Fruit fly (Drosophila melanogaster) whole organism, wandering third instar larva: ENCODE data around the gene Prestin.

Source experiments
- Abd-B ChIP-seq: fragments of >200 bp; optimal IDR thresholded peaks from 2 replicates; lab custom pipeline; 2017; ENCODE audit warnings: missing biosample characterization, missing genetic modification characterization
- CG32264 ChIP-seq: fragments of 200-800 bp; sonication (Bioruptor generic); optimal IDR thresholded peaks from 2 replicates; lab custom pipeline; 2016; ENCODE audit warnings: missing biosample characterization, missing genetic modification characterization
- CG9705 ChIP-seq: fragments of 200-800 bp; sonication (Bioruptor generic); optimal IDR thresholded peaks from 2 replicates; lab custom pipeline; 2018; ENCODE audit warnings: missing biosample characterization, mild to moderate bottlenecking, missing genetic modification characterization
- CrebA ChIP-seq: fragments of 200-800 bp; sonication (Bioruptor generic); optimal IDR thresholded peaks from 2 replicates; lab custom pipeline; 2016; ENCODE audit warnings: missing biosample characterization, mild to moderate bottlenecking, missing genetic modification characterization, borderline replicate concordance
- Dfd ChIP-seq: fragments of >200 bp; optimal IDR thresholded peaks from 2 replicates; lab custom pipeline; 2017; ENCODE audit warnings: missing biosample characterization, missing genetic modification characterization
- Dif ChIP-seq: fragments of 200-275, 200-300 bp; sonication (Bioruptor generic); optimal IDR thresholded peaks from 2 replicates; lab custom pipeline; 2018; ENCODE audit warnings: missing biosample characterization, missing genetic modification characterization; ENCODE audit not compliant: partially characterized antibody
- GATAd ChIP-seq: sonication (Bioruptor generic); optimal IDR thresholded peaks from 2 replicates; lab custom pipeline; 2016; ENCODE audit warnings: missing biosample characterization, missing genetic modification characterization
- HLH106 ChIP-seq: fragments of 200-800 bp; optimal IDR thresholded peaks from 3 replicates; lab custom pipeline; 2019; ENCODE audit warnings: missing biosample characterization, mild to moderate bottlenecking, missing genetic modification characterization, moderate library complexity
- Hnf4 ChIP-seq: fragments of 200-800 bp; sonication (Bioruptor generic); optimal IDR thresholded peaks from 2 replicates; lab custom pipeline; 2016; ENCODE audit warnings: missing biosample characterization, mild to moderate bottlenecking, missing genetic modification characterization
- Hr78 ChIP-seq: fragments of >200 bp; optimal IDR thresholded peaks from 2 replicates; lab custom pipeline; 2017; ENCODE audit warnings: missing biosample characterization, missing genetic modification characterization
- Hr83 ChIP-seq: fragments of 200-300 bp; sonication (Bioruptor generic); optimal IDR thresholded peaks from 2 replicates; lab custom pipeline; 2016; ENCODE audit warnings: missing biosample characterization, mild to moderate bottlenecking, missing genetic modification characterization, moderate library complexity; ENCODE audit not compliant: poor library complexity, severe bottlenecking
- Jra ChIP-seq: sonication (Bioruptor generic); optimal IDR thresholded peaks from 2 replicates; lab custom pipeline; 2016; ENCODE audit warnings: missing biosample characterization, missing genetic modification characterization
- Mio ChIP-seq: sonication (Bioruptor generic); optimal IDR thresholded peaks from 2 replicates; lab custom pipeline; 2016; ENCODE audit warnings: missing biosample characterization, missing genetic modification characterization
- Myc ChIP-seq: fragments of >200 bp; optimal IDR thresholded peaks from 2 replicates; lab custom pipeline; 2017
- N ChIP-seq: fragments of >200 bp; optimal IDR thresholded peaks from 2 replicates; lab custom pipeline; 2018; ENCODE audit warnings: missing biosample characterization, missing external identifiers, missing genetic modification characterization
- OdsH ChIP-seq: fragments of 200-800 bp; sonication (Bioruptor generic); optimal IDR thresholded peaks from 2 replicates; lab custom pipeline; 2016; ENCODE audit warnings: missing biosample characterization, mild to moderate bottlenecking, missing genetic modification characterization
- Rel ChIP-seq, 2 experiments: fragments of 200-800 bp; sonication (Bioruptor generic) in 1 of 2; optimal IDR thresholded peaks; 2 replicates in 1 of 2; 3 replicates in 1 of 2; lab custom pipeline; 2016 to 2019; ENCODE audit warnings: mild to moderate bottlenecking in 2 of 2, missing biosample characterization in 2 of 2, missing genetic modification characterization in 2 of 2, moderate library complexity in 1 of 2
- Sp1 ChIP-seq: fragments of 200-800 bp; sonication (Bioruptor generic); optimal IDR thresholded peaks from 3 replicates; lab custom pipeline; 2019; ENCODE audit warnings: missing biosample characterization, mild to moderate bottlenecking, missing genetic modification characterization, moderate library complexity
- Vsx2 ChIP-seq: fragments of 200-300, 225-300 bp; sonication (Bioruptor generic); optimal IDR thresholded peaks from 2 replicates; lab custom pipeline; 2018; ENCODE audit warnings: missing biosample characterization, missing genetic modification characterization; ENCODE audit not compliant: partially characterized antibody
- br ChIP-seq: fragments of 200-800 bp; sonication (Bioruptor generic); optimal IDR thresholded peaks from 2 replicates; lab custom pipeline; 2016; ENCODE audit warnings: missing biosample characterization, missing genetic modification characterization
- brk ChIP-seq: fragments of 200-800 bp; sonication (Bioruptor generic); optimal IDR thresholded peaks from 2 replicates; lab custom pipeline; 2016; ENCODE audit warnings: missing biosample characterization, mild to moderate bottlenecking, missing genetic modification characterization
- dl ChIP-seq, 2 experiments: fragments of 175-275, 200-275 bp in 1 of 2; fragments of 200-275 bp in 1 of 2; sonication (Bioruptor generic); optimal IDR thresholded peaks; lab custom pipeline; 2018; ENCODE audit warnings: mild to moderate bottlenecking in 2 of 2, missing biosample characterization in 2 of 2, missing genetic modification characterization in 2 of 2, moderate library complexity in 2 of 2; ENCODE audit not compliant: partially characterized antibody in 2 of 2, insufficient read depth in 1 of 2
- dmrt93B ChIP-seq: fragments of 200-800 bp; sonication (Bioruptor generic); optimal IDR thresholded peaks from 2 replicates; lab custom pipeline; 2018; ENCODE audit warnings: missing biosample characterization, mild to moderate bottlenecking, missing genetic modification characterization
- dsf ChIP-seq: sonication (Bioruptor generic); optimal IDR thresholded peaks from 2 replicates; lab custom pipeline; 2016; ENCODE audit warnings: missing biosample characterization, missing genetic modification characterization, borderline replicate concordance
- ey ChIP-seq: fragments of 200-800 bp; sonication (Bioruptor generic); optimal IDR thresholded peaks from 2 replicates; lab custom pipeline; 2016; ENCODE audit warnings: missing biosample characterization, missing genetic modification characterization
- foxo ChIP-seq, 2 experiments: fragments of 200-800 bp; sonication (Bioruptor generic); optimal IDR thresholded peaks; 2 replicates in 1 of 2; 3 replicates in 1 of 2; lab custom pipeline; 2016 to 2017; ENCODE audit warnings: missing biosample characterization in 2 of 2, missing genetic modification characterization in 2 of 2
- fru ChIP-seq: fragments of 200-800 bp; sonication (Bioruptor generic); optimal IDR thresholded peaks from 3 replicates; lab custom pipeline; 2016; ENCODE audit warnings: missing biosample characterization, mild to moderate bottlenecking, missing genetic modification characterization
- h ChIP-seq: fragments of 200-800 bp; sonication (Bioruptor generic); optimal IDR thresholded peaks from 3 replicates; lab custom pipeline; 2016; ENCODE audit warnings: missing biosample characterization, mild to moderate bottlenecking, missing genetic modification characterization
- jim ChIP-seq: fragments of 175-275, 200-325 bp; sonication (Bioruptor generic); optimal IDR thresholded peaks from 2 replicates; lab custom pipeline; 2016; ENCODE audit warnings: missing biosample characterization, mild to moderate bottlenecking, missing genetic modification characterization
- lola ChIP-seq: fragments of >200 bp; optimal IDR thresholded peaks from 2 replicates; lab custom pipeline; 2017; ENCODE audit warnings: missing biosample characterization, missing genetic modification characterization
- pan ChIP-seq: fragments of >200 bp; optimal IDR thresholded peaks from 2 replicates; lab custom pipeline; 2017
- psq ChIP-seq: fragments of 200-800 bp; sonication (Bioruptor generic); optimal IDR thresholded peaks from 3 replicates; lab custom pipeline; 2017; ENCODE audit warnings: missing biosample characterization, mild to moderate bottlenecking, missing genetic modification characterization, moderate library complexity
- rgr ChIP-seq: fragments of 200-800 bp; sonication (Bioruptor generic); optimal IDR thresholded peaks from 3 replicates; lab custom pipeline; 2016; ENCODE audit warnings: missing biosample characterization, mild to moderate bottlenecking, missing genetic modification characterization
- sage ChIP-seq: fragments of 200-800 bp; sonication (Bioruptor generic); optimal IDR thresholded peaks from 2 replicates; lab custom pipeline; 2016; ENCODE audit warnings: missing biosample characterization, mild to moderate bottlenecking, missing genetic modification characterization
- sv ChIP-seq: fragments of 200-800 bp; sonication (Bioruptor generic); optimal IDR thresholded peaks from 3 replicates; lab custom pipeline; 2016; ENCODE audit warnings: missing biosample characterization, missing genetic modification characterization
- tai ChIP-seq: sonication (Bioruptor generic); optimal IDR thresholded peaks from 2 replicates; lab custom pipeline; 2016; ENCODE audit warnings: missing biosample characterization, missing genetic modification characterization
- usp ChIP-seq: fragments of >200 bp; optimal IDR thresholded peaks from 2 replicates; lab custom pipeline; 2017; ENCODE audit warnings: missing biosample characterization, missing genetic modification characterization
- woc ChIP-seq: sonication (Bioruptor generic); optimal IDR thresholded peaks from 2 replicates; lab custom pipeline; 2016; ENCODE audit warnings: missing biosample characterization, mild to moderate bottlenecking, missing genetic modification characterization

Gene Prestin

dm6 chr3L:17950132-17950815, 42.7 kb upstream of the Prestin start:
- peak; percentile 92 for TF ChIP-seq h (GFP tag; lab: Kevin White, UChicago)
- TF ChIP-seq foxo (GFP tag; optimal IDR thresholded peaks at IDR 0.05; lab: Kevin White, UChicago), result peak in 1 of 2 experiments; percentile 42
- TF ChIP-seq Jra, result peak; percentile 45
- TF ChIP-seq Rel (GFP tag; optimal IDR thresholded peaks at IDR 0.05; lab: Kevin White, UChicago), result peak; percentile 49
- TF ChIP-seq Rel (tag; optimal IDR thresholded peaks at IDR 0.05; lab: Kevin White, UChicago), result peak; percentile 67
- peak; percentile 45 for TF ChIP-seq Hr83 (GFP tag; lab: Kevin White, UChicago)
- TF ChIP-seq ey, result no peak
- TF ChIP-seq Abd-B, result no peak
- TF ChIP-seq rgr (GFP tag; lab: Kevin White, UChicago), result peak; percentile 7
- TF ChIP-seq br (GFP tag; lab: Kevin White, UChicago), result peak; percentile 50
- no peak for TF ChIP-seq HLH106
- TF ChIP-seq, all 38 proteins: peak for 7

- TF ChIP-seq Dfd (GFP tag; lab: Kevin White, UChicago) (no peak), h (GFP tag; lab: Kevin White, UChicago) (peak; percentile 15), sv (GFP tag; lab: Kevin White, UChicago) (no peak), sage (GFP tag; lab: Kevin White, UChicago) (no peak), Rel (GFP tag; optimal IDR thresholded peaks at IDR 0.05; lab: Kevin White, UChicago) (no peak), Rel (tag; optimal IDR thresholded peaks at IDR 0.05; lab: Kevin White, UChicago) (no peak), Abd-B (no peak), lola (GFP tag; lab: Kevin White, UChicago) (no peak), N (GFP tag; lab: Kevin White, UChicago) (no peak), br (GFP tag; lab: Kevin White, UChicago) (no peak), Mio (GFP tag; lab: Kevin White, UChicago) (no peak), Dif (GFP tag; lab: Kevin White, UChicago) (no peak), HLH106 (peak; percentile 32), Jra (no peak), ey (no peak), Sp1 (GFP tag; lab: Kevin White, UChicago) (no peak), dmrt93B (GFP tag; lab: Kevin White, UChicago) (no peak), pan (lab: Kevin White, UChicago) (no peak), usp (GFP tag; lab: Kevin White, UChicago) (no peak), Hr83 (GFP tag; lab: Kevin White, UChicago) (no peak), dsf (GFP tag; lab: Kevin White, UChicago) (no peak), CG9705 (GFP tag; lab: Kevin White, UChicago) (no peak), tai (GFP tag; lab: Kevin White, UChicago) (no peak), CrebA (peak; percentile 31), Myc (lab: Kevin White, UChicago) (no peak), woc (no peak), Vsx2 (GFP tag; lab: Kevin White, UChicago) (no peak), GATAd (GFP tag; lab: Kevin White, UChicago) (no peak), CG32264 (no peak), rgr (GFP tag; lab: Kevin White, UChicago) (no peak), brk (GFP tag; lab: Kevin White, UChicago) (peak; percentile 66), psq (GFP tag; lab: Kevin White, UChicago) (peak; percentile 11), Hnf4 (GFP tag; lab: Kevin White, UChicago) (peak; percentile 39), dl (GFP tag; optimal IDR thresholded peaks at IDR 0.05; lab: Kevin White, UChicago; ENCODE audit: insufficient read depth in 1 of 2, partially characterized antibody in 2 of 2) (no peak), OdsH (GFP tag; lab: Kevin White, UChicago) (peak; percentile 9), Hr78 (no peak), jim (GFP tag; lab: Kevin White, UChicago) (no peak), fru (GFP tag; lab: Kevin White, UChicago) (no peak), foxo (GFP tag; optimal IDR thresholded peaks at IDR 0.05; lab: Kevin White, UChicago) (peak in 1 of 2 experiments; percentile 41)
Measured at dm6 chr3L:17949507-17950027, 42.0 kb upstream of the Prestin start.
